Fruit fly (Drosophila melanogaster) whole organism, adult: ENCODE results near the gene Ccdc114.

Experiments
- CG11617 ChIP-seq: fragments of 200-800 bp; sonication (Bioruptor generic); optimal IDR thresholded peaks from 2 replicates; lab custom pipeline; 2017; ENCODE audit warnings: mild to moderate bottlenecking, missing biosample characterization, missing genetic modification reagents, missing genetic modification characterization
- CG14711 ChIP-seq: fragments of 200-800 bp; sonication (Bioruptor generic); optimal IDR thresholded peaks from 2 replicates; lab custom pipeline; 2018; ENCODE audit warnings: missing biosample characterization, mild to moderate bottlenecking, missing genetic modification characterization, moderate library complexity
- CG7045 ChIP-seq: fragments of 200-800 bp; sonication (Bioruptor generic); optimal IDR thresholded peaks from 2 replicates; lab custom pipeline; 2017; ENCODE audit warnings: missing biosample characterization, mild to moderate bottlenecking, missing genetic modification characterization
- Hr96 ChIP-seq: fragments of 200-800 bp; sonication (Bioruptor generic); optimal IDR thresholded peaks from 2 replicates; lab custom pipeline; 2016; ENCODE audit warnings: missing biosample characterization, missing genetic modification characterization
- cic ChIP-seq: fragments of 200-800 bp; sonication (Bioruptor generic); optimal IDR thresholded peaks from 2 replicates; lab custom pipeline; 2017; ENCODE audit warnings: missing biosample characterization, mild to moderate bottlenecking, missing genetic modification characterization, moderate library complexity
- cnc ChIP-seq, 2 experiments: fragments of >200 bp; optimal IDR thresholded peaks; 2 replicates each; lab custom pipeline; 2017
- ovo ChIP-seq: fragments of 200-800 bp; sonication (Bioruptor generic); optimal IDR thresholded peaks from 2 replicates; lab custom pipeline; 2016; ENCODE audit warnings: missing biosample characterization, missing genetic modification characterization
- pad ChIP-seq: fragments of 200-800 bp; sonication (Bioruptor generic); optimal IDR thresholded peaks from 3 replicates; lab custom pipeline; 2017; ENCODE audit warnings: missing biosample characterization, missing genetic modification characterization, mild to moderate bottlenecking, moderate library complexity, missing genetic modification reagents
- tj ChIP-seq: fragments of 200-800 bp; sonication (Bioruptor generic); optimal IDR thresholded peaks from 3 replicates; lab custom pipeline; 2017; ENCODE audit warnings: missing biosample characterization, mild to moderate bottlenecking, missing genetic modification characterization, moderate library complexity
- toe ChIP-seq: fragments of 200-800 bp; sonication (Bioruptor generic); optimal IDR thresholded peaks from 2 replicates; lab custom pipeline; 2016; ENCODE audit warnings: missing biosample characterization, missing genetic modification characterization

DNA sequence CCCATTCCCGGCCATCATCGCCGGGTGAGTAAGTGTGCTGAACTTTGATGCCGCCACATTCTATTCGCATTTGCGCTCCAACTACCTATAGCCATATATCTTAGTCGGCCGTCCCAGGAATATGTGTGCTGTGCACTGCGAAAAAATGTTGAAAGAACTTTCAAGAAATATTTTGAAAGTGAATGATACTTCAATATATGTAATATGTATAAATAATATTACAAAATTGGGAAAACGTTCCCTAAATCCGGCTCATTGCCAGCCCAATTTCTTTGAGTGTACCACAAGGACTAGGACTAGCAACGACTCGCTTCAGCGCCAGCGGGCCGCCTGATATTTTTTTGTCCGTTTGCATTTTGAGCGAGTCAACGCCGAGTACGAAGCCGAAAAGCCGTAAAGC is 48.7 kb upstream of the Ccdc114 start:
- TF ChIP-seq pad: no peak
- TF ChIP-seq Hr96 (GFP tag; lab: Kevin White, UChicago): no peak
- no peak for TF ChIP-seq CG14711
- no peak for TF ChIP-seq CG7045 (GFP tag; lab: Kevin White, UChicago)
- no peak for TF ChIP-seq cnc (optimal IDR thresholded peaks at IDR 0.05; lab: Kevin White, UChicago)
- TF ChIP-seq toe: no peak
- no peak for TF ChIP-seq tj
- TF ChIP-seq ovo (GFP tag; lab: Kevin White, UChicago): no peak
- no peak for TF ChIP-seq CG11617 (GFP tag; lab: Kevin White, UChicago)
- TF ChIP-seq cic: no peak
